Worm (Caenorhabditis elegans): ENCODE results near the gene C15H11.10.
A peak's percentile ranks its signal among the peaks of the same experiment; 100 is the strongest.

Gene C15H11.10

ce11 chrV:14350949-14351348 lies 41.0 kb upstream of the C15H11.10 start (continued):
- TF ChIP-seq unc-130 (GFP tag; optimal IDR thresholded peaks at IDR 0.05) (no peak), Y75B8A.6 (GFP tag; IDR thresholded peaks at IDR 0.05) (no peak), ceh-44 (GFP tag; IDR thresholded peaks at IDR 0.05) (peak; percentile 21; the same call in 1 of the 2 replicates), hlh-30 (tag; optimal IDR thresholded peaks at IDR 0.05; ENCODE audit: insufficient read depth) (peak; percentile 67), ceh-32 (tag; optimal IDR thresholded peaks at IDR 0.05; ENCODE audit: poor library complexity) (no peak), nhr-42 (GFP tag; IDR thresholded peaks at IDR 0.05) (0 out of 2 replicates have a peak, but pooled peaks have one; percentile 51), madf-9 (GFP tag; conservative IDR thresholded peaks at IDR 0.05) (0 out of 2 replicates have a peak, but pooled peaks have one; percentile 38), nhr-77 (tag; optimal IDR thresholded peaks at IDR 0.05) (peak; percentile 87), F26F4.8 (GFP tag; conservative IDR thresholded peaks at IDR 0.05) (no peak), zag-1 (tag; optimal IDR thresholded peaks at IDR 0.05) (no peak), ceh-20 (GFP tag; IDR thresholded peaks at IDR 0.05) (peak; percentile 76; the same call in 1 of the 2 replicates), vab-7 (GFP tag; IDR thresholded peaks at IDR 0.05) (peak; percentile 70), mxl-2 (GFP tag; conservative IDR thresholded peaks at IDR 0.05) (no peak), pha-4 (GFP tag; IDR thresholded peaks at IDR 0.05) (peak; percentile 11; the same call in 1 of the 2 replicates), pha-4 (tag; optimal IDR thresholded peaks at IDR 0.05) (no peak), snpc-4 (tag; optimal IDR thresholded peaks at IDR 0.05) (no peak), php-3 (GFP tag; IDR thresholded peaks at IDR 0.05) (no peak), spr-1 (tag; optimal IDR thresholded peaks at IDR 0.05) (peak; percentile 42), mdl-1 (tag; optimal IDR thresholded peaks at IDR 0.05) (peak; percentile 23 to 70), fos-1 (tag; optimal IDR thresholded peaks at IDR 0.05) (no peak), lim-7 (GFP tag; IDR thresholded peaks at IDR 0.05) (0 out of 2 replicates have a peak, but pooled peaks have one; percentile 40), F44E2.7 (GFP tag; IDR thresholded peaks at IDR 0.05) (0 out of 2 replicates have a peak, but pooled peaks have one; percentile 31), dve-1 (tag; optimal IDR thresholded peaks at IDR 0.05; ENCODE audit: insufficient read depth) (peak; percentile 56), D1046.2 (GFP tag; IDR thresholded peaks at IDR 0.05) (peak; percentile 61; the same call in 1 of the 2 replicates), nhr-102 (tag; optimal IDR thresholded peaks at IDR 0.05) (peak; percentile 11), daf-19 (GFP tag; conservative IDR thresholded peaks at IDR 0.05) (no peak), lsy-2 (tag; optimal IDR thresholded peaks at IDR 0.05) (peak; percentile 67 to 81), Y105C5A.15 (GFP tag; IDR thresholded peaks at IDR 0.05) (no peak), hmg-1.1 (GFP tag; IDR thresholded peaks at IDR 0.05) (peak; percentile 91), tra-1 (GFP tag; IDR thresholded peaks at IDR 0.05) (peak; percentile 80), unc-39 (tag; optimal IDR thresholded peaks at IDR 0.05) (no peak), mep-1 (tag; optimal IDR thresholded peaks at IDR 0.05) (peak; percentile 93), nhr-76 (tag; optimal IDR thresholded peaks at IDR 0.05) (no peak), hlh-11 (tag; optimal IDR thresholded peaks at IDR 0.05) (peak; percentile 90), zip-2 (tag; optimal IDR thresholded peaks at IDR 0.05) (no peak), ceh-62 (tag; optimal IDR thresholded peaks at IDR 0.05) (no peak), lir-3 (tag; optimal IDR thresholded peaks at IDR 0.05) (no peak), madf-5 (GFP tag; IDR thresholded peaks at IDR 0.05) (no peak), Y5F2A.4 (GFP tag; optimal IDR thresholded peaks at IDR 0.05) (no peak), lin-29 (GFP tag; IDR thresholded peaks at IDR 0.05) (0 out of 2 replicates have a peak, but pooled peaks have one; percentile 24), unc-62 (GFP tag; optimal IDR thresholded peaks at IDR 0.05 in 1 of 2) (no peak), unc-62 (tag; optimal IDR thresholded peaks at IDR 0.05) (no peak), rbr-2 (tag; optimal IDR thresholded peaks at IDR 0.05) (peak; percentile 86), daf-8 (GFP tag; IDR thresholded peaks at IDR 0.05) (no peak), dpl-1 (GFP tag; optimal IDR thresholded peaks at IDR 0.05) (peak; percentile 74), ztf-11 (tag; optimal IDR thresholded peaks at IDR 0.05) (no peak), ces-1 (GFP tag; optimal IDR thresholded peaks at IDR 0.05) (peak; percentile 1), aha-1 (tag) (peak; percentile 99), F37D6.2 (tag; optimal IDR thresholded peaks at IDR 0.05) (peak; percentile 22), duxl-1 (tag; optimal IDR thresholded peaks at IDR 0.05; ENCODE audit: poor library complexity) (peak; percentile 23), nhr-41 (GFP tag; IDR thresholded peaks at IDR 0.05) (0 out of 2 replicates have a peak, but pooled peaks have one; percentile 40), ztf-7 (tag; optimal IDR thresholded peaks at IDR 0.05) (no peak)

Data from whole organism, L4 larva.